Worm (Caenorhabditis elegans) whole organism, early embryonic: Measurements from ENCODE around the gene toca-2.

ENCODE experiments used
- aly-1 ChIP-seq: sonication (generic microtip); optimal IDR thresholded peaks from 2 replicates; lab custom pipeline; 2016; ENCODE audit warnings: missing genetic modification characterization, missing compliant biosample characterization
- ama-1 ChIP-seq: fragments of 150-350 bp; optimal IDR thresholded peaks from 2 replicates; lab custom pipeline; 2014
- ceh-13 ChIP-seq: fragments of 200-800 bp; sonication (Bioruptor generic); optimal IDR thresholded peaks from 2 replicates; lab custom pipeline; 2018; ENCODE audit warnings: mild to moderate bottlenecking, missing genetic modification characterization, missing compliant biosample characterization
- ceh-36 ChIP-seq: sonication (generic microtip); optimal IDR thresholded peaks from 2 replicates; lab custom pipeline; 2016; ENCODE audit warnings: missing genetic modification characterization, inconsistent platforms, missing compliant biosample characterization
- ets-7 ChIP-seq: sonication (generic microtip); optimal IDR thresholded peaks from 2 replicates; lab custom pipeline; 2016; ENCODE audit warnings: missing genotype, missing genetic modification characterization, missing compliant biosample characterization
- flt-1 ChIP-seq: fragments of 200-800 bp; sonication (Bioruptor generic); IDR thresholded peaks from 2 replicates; pipeline ENCODE4 v1.3.6; 2022; ENCODE audit warnings: missing genetic modification characterization, missing compliant biosample characterization
- hmbx-1 ChIP-seq: sonication (generic microtip); optimal IDR thresholded peaks from 2 replicates; lab custom pipeline; 2016; ENCODE audit warnings: mild to moderate bottlenecking, missing genetic modification characterization, missing compliant biosample characterization
- hmg-4 ChIP-seq: fragments of 200-800 bp; sonication (Bioruptor generic); optimal IDR thresholded peaks from 2 replicates; lab custom pipeline; 2018; ENCODE audit warnings: mild to moderate bottlenecking, missing genetic modification characterization, missing compliant biosample characterization
- hnd-1 ChIP-seq: sonication (generic microtip); optimal IDR thresholded peaks from 2 replicates; lab custom pipeline; 2016; ENCODE audit warnings: missing genetic modification characterization, missing compliant biosample characterization
- pes-1 ChIP-seq: fragments of 200-800 bp; sonication (Bioruptor generic); IDR thresholded peaks from 2 replicates; pipeline ENCODE4 v1.3.6; 2022; ENCODE audit warnings: missing genetic modification reagents, missing genetic modification characterization, missing compliant biosample characterization
- scrt-1 ChIP-seq: fragments of 200-800 bp; sonication (Bioruptor generic); IDR thresholded peaks from 2 replicates; pipeline ENCODE4 v1.3.6; 2022; ENCODE audit warnings: missing genetic modification characterization, missing compliant biosample characterization
- sea-1 ChIP-seq: fragments of 200-800 bp; sonication (Bioruptor generic); conservative IDR thresholded peaks from 2 replicates; pipeline ENCODE4 v1.3.6; 2022; ENCODE audit warnings: missing genetic modification characterization, missing compliant biosample characterization
- tbx-11 ChIP-seq: fragments of 200-800 bp; sonication (Bioruptor generic); IDR thresholded peaks from 2 replicates; pipeline ENCODE4 v1.3.6; 2022; ENCODE audit warnings: missing genetic modification characterization, missing compliant biosample characterization
- tra-4 ChIP-seq: sonication (generic microtip); optimal IDR thresholded peaks from 2 replicates; lab custom pipeline; 2017; ENCODE audit warnings: missing genetic modification characterization, missing compliant biosample characterization

ce11 chrIII:13731589-13731988 lies 24.1 kb upstream of the toca-2 start, which contains the start of gene W06F12.2:
- TF ChIP-seq ama-1: no peak
- no peak for TF ChIP-seq tra-4 (tag; lab: Kevin White, UChicago)
- no peak for TF ChIP-seq hmg-4 (GFP tag; lab: Kevin White, UChicago)
- TF ChIP-seq aly-1: no peak
- no peak for TF ChIP-seq ets-7
- TF ChIP-seq hnd-1: no peak
- no peak for TF ChIP-seq sea-1
- TF ChIP-seq ceh-13: no peak
- TF ChIP-seq hmbx-1: no peak
- TF ChIP-seq flt-1: no peak
- TF ChIP-seq scrt-1 (GFP tag; lab: Robert Waterston, UW): no peak
- TF ChIP-seq tbx-11 (GFP tag; lab: Robert Waterston, UW): no peak
- TF ChIP-seq pes-1 (GFP tag; lab: Robert Waterston, UW): no peak
- no peak for TF ChIP-seq ceh-36 (tag; lab: Kevin White, UChicago)
